Fruit fly (Drosophila melanogaster) whole organism, pupa: Measurements from ENCODE around the gene Nuak.

Experiments
- CG10348 ChIP-seq: fragments of 200-800 bp; sonication (Bioruptor generic); IDR thresholded peaks from 2 replicates; pipeline ENCODE4 v1.3.6; 2022; ENCODE audit warnings: missing biosample characterization, missing genetic modification characterization
- CG12605 ChIP-seq: fragments of 200-800 bp; sonication (Bioruptor generic); IDR thresholded peaks from 2 replicates; pipeline ENCODE4 v1.3.6; 2022; ENCODE audit warnings: missing biosample characterization, missing genetic modification characterization
- CG13204 ChIP-seq: fragments of 200-800 bp; sonication (Bioruptor generic); optimal IDR thresholded peaks from 2 replicates; lab custom pipeline; 2018; ENCODE audit warnings: missing biosample characterization, mild to moderate bottlenecking, missing genetic modification characterization, moderate library complexity
- CG14655 ChIP-seq: fragments of 200-800 bp; sonication (Bioruptor generic); optimal IDR thresholded peaks from 3 replicates; lab custom pipeline; 2017; ENCODE audit warnings: mild to moderate bottlenecking, missing biosample characterization, missing genetic modification reagents, missing genetic modification characterization
- CG15710 ChIP-seq: fragments of 200-800 bp; sonication (Bioruptor generic); optimal IDR thresholded peaks from 2 replicates; lab custom pipeline; 2018; ENCODE audit warnings: missing biosample characterization, mild to moderate bottlenecking, missing genetic modification characterization, moderate library complexity
- CG17806 ChIP-seq: fragments of 200-800 bp; sonication (Bioruptor generic); optimal IDR thresholded peaks from 2 replicates; lab custom pipeline; 2018; ENCODE audit warnings: missing biosample characterization, mild to moderate bottlenecking, missing genetic modification characterization, moderate library complexity
- CG32121 ChIP-seq: fragments of 200-800 bp; sonication (Bioruptor generic); IDR thresholded peaks from 2 replicates; pipeline ENCODE4 v1.3.6; 2022; ENCODE audit warnings: missing biosample characterization, missing genetic modification characterization
- CG34367 ChIP-seq: fragments of 200-800 bp; sonication (Bioruptor generic); optimal IDR thresholded peaks from 2 replicates; lab custom pipeline; 2018; ENCODE audit warnings: missing biosample characterization, mild to moderate bottlenecking, missing genetic modification characterization
- CG4496 ChIP-seq: fragments of 200-800 bp; sonication (Bioruptor generic); IDR thresholded peaks from 3 replicates; pipeline ENCODE4 v1.3.6; 2022; ENCODE audit warnings: missing biosample characterization, missing genetic modification characterization
- CG8159 ChIP-seq: fragments of 200-800 bp; sonication (Bioruptor generic); optimal IDR thresholded peaks from 3 replicates; lab custom pipeline; 2018; ENCODE audit warnings: missing biosample characterization, mild to moderate bottlenecking, missing genetic modification characterization, moderate library complexity
- CG8301 ChIP-seq: fragments of 200-800 bp; sonication (Bioruptor generic); optimal IDR thresholded peaks from 2 replicates; lab custom pipeline; 2018; ENCODE audit warnings: missing biosample characterization, mild to moderate bottlenecking, missing genetic modification characterization
- CG9948 ChIP-seq: fragments of 200-800 bp; sonication (Bioruptor generic); optimal IDR thresholded peaks from 2 replicates; lab custom pipeline; 2018; ENCODE audit warnings: missing biosample characterization, mild to moderate bottlenecking, missing genetic modification characterization, moderate library complexity
- D1 ChIP-seq: fragments of 200-800 bp; sonication (Bioruptor generic); optimal IDR thresholded peaks from 2 replicates; lab custom pipeline; 2018; ENCODE audit warnings: missing biosample characterization, mild to moderate bottlenecking, missing genetic modification characterization, moderate library complexity
- EcR ChIP-seq: fragments of 200-800 bp; sonication (Bioruptor generic); optimal IDR thresholded peaks from 3 replicates; lab custom pipeline; 2019; ENCODE audit warnings: missing biosample characterization, missing genetic modification characterization, mild to moderate bottlenecking, moderate library complexity, missing genetic modification reagents
- Ets98B ChIP-seq: fragments of 200-800 bp; sonication (Bioruptor generic); IDR thresholded peaks from 2 replicates; pipeline ENCODE4 v1.3.6; 2022; ENCODE audit warnings: missing biosample characterization, missing genetic modification characterization
- Pif1A ChIP-seq: fragments of 200-800 bp; sonication (Bioruptor generic); optimal IDR thresholded peaks from 3 replicates; lab custom pipeline; 2016; ENCODE audit warnings: missing biosample characterization, missing genetic modification characterization
- Pif1B ChIP-seq: fragments of 200-800 bp; sonication (Bioruptor generic); optimal IDR thresholded peaks from 3 replicates; lab custom pipeline; 2016; ENCODE audit warnings: missing biosample characterization, missing genetic modification characterization
- Snoo ChIP-seq: fragments of 200-800 bp; sonication (Bioruptor generic); optimal IDR thresholded peaks from 3 replicates; lab custom pipeline; 2017; ENCODE audit warnings: missing biosample characterization, mild to moderate bottlenecking, missing genetic modification characterization, inconsistent platforms
- fd96Ca ChIP-seq: fragments of 200-800 bp; sonication (Bioruptor generic); IDR thresholded peaks from 3 replicates; pipeline ENCODE4 v1.3.6; 2022; ENCODE audit warnings: missing biosample characterization, missing genetic modification characterization
- gl ChIP-seq: fragments of 200-800 bp; sonication (Bioruptor generic); optimal IDR thresholded peaks from 2 replicates; lab custom pipeline; 2018; ENCODE audit warnings: missing biosample characterization, mild to moderate bottlenecking, missing genetic modification characterization
- rn ChIP-seq: fragments of 200-800 bp; sonication (Bioruptor generic); IDR thresholded peaks from 2 replicates; pipeline ENCODE4 v1.3.6; 2022; ENCODE audit warnings: missing biosample characterization, missing genetic modification characterization

Gene Nuak

DNA sequence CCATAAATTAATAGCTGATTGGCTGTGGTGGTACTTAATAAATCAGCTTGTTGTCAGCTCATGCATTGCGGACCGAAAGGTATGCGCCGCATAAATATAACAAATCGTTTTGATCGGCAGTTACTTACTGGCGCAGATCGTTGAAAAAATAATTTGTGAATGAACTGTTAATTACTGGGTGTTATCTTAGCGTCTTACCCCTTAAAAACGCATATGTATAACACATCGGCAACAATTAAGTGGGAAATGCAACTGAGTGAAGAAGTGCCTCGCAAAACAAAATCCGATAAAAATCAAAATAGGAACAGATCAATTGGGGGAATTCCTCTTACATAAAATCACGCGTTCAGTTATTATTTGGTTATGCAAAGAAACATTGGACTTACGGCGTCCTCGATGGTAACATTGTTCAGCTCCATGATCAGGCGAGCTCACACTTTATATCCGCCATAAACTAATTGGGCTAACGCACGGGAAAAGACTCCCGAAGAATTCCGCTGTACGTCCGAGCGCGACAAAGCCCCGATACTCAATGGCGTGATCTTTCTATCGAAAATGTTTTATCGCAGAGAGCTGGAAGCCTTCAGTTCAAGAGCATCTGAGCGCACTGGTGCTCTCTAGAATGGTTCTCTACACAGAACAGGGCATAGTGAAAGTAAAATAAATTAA is 47.1 kb downstream of the Nuak start, which contains the start of gene CG6293:
Gene CG6293, minus strand, starts transcription at position 538 of the 669 bp plus-strand sequence.
- no peak for TF ChIP-seq CG34367 (tag; lab: Kevin White, UChicago)
- TF ChIP-seq fd96Ca (GFP tag; lab: Robert Waterston, UW) = no peak; the same call in 2 of the 3 replicates
- no peak for TF ChIP-seq CG10348 (GFP tag; lab: Robert Waterston, UW)
- TF ChIP-seq Ets98B (GFP tag; lab: Robert Waterston, UW) = no peak
- TF ChIP-seq D1 (tag; lab: Kevin White, UChicago) = no peak
- TF ChIP-seq Pif1A (GFP tag; lab: Kevin White, UChicago) = no peak
- no peak for TF ChIP-seq CG32121 (GFP tag; lab: Robert Waterston, UW)
- no peak for TF ChIP-seq EcR (GFP tag; lab: Kevin White, UChicago)
- TF ChIP-seq rn (GFP tag; lab: Robert Waterston, UW) = no peak
- no peak for TF ChIP-seq CG8159
- TF ChIP-seq CG13204 = no peak
- TF ChIP-seq CG14655 (GFP tag; lab: Kevin White, UChicago) = no peak
- no peak for TF ChIP-seq Pif1B (GFP tag; lab: Kevin White, UChicago)
- no peak for TF ChIP-seq gl (tag; lab: Kevin White, UChicago)
- TF ChIP-seq CG9948 = no peak
- no peak for TF ChIP-seq CG8301 (tag; lab: Kevin White, UChicago)
- no peak for TF ChIP-seq Snoo (tag; lab: Kevin White, UChicago)
- TF ChIP-seq CG4496 (GFP tag; lab: Robert Waterston, UW) = no peak
- TF ChIP-seq CG12605 (GFP tag; lab: Robert Waterston, UW) = no peak
- TF ChIP-seq, all 21 proteins: peak for 0

dm6 chr3R:10311745-10312088 is 47.6 kb downstream of the Nuak start:
- TF ChIP-seq Snoo (tag; lab: Kevin White, UChicago) (no peak), CG12605 (GFP tag; lab: Robert Waterston, UW) (no peak), CG13204 (no peak), Ets98B (GFP tag; lab: Robert Waterston, UW) (no peak), D1 (tag; lab: Kevin White, UChicago) (no peak), rn (GFP tag; lab: Robert Waterston, UW) (no peak), CG4496 (GFP tag; lab: Robert Waterston, UW) (no peak)

DNA sequence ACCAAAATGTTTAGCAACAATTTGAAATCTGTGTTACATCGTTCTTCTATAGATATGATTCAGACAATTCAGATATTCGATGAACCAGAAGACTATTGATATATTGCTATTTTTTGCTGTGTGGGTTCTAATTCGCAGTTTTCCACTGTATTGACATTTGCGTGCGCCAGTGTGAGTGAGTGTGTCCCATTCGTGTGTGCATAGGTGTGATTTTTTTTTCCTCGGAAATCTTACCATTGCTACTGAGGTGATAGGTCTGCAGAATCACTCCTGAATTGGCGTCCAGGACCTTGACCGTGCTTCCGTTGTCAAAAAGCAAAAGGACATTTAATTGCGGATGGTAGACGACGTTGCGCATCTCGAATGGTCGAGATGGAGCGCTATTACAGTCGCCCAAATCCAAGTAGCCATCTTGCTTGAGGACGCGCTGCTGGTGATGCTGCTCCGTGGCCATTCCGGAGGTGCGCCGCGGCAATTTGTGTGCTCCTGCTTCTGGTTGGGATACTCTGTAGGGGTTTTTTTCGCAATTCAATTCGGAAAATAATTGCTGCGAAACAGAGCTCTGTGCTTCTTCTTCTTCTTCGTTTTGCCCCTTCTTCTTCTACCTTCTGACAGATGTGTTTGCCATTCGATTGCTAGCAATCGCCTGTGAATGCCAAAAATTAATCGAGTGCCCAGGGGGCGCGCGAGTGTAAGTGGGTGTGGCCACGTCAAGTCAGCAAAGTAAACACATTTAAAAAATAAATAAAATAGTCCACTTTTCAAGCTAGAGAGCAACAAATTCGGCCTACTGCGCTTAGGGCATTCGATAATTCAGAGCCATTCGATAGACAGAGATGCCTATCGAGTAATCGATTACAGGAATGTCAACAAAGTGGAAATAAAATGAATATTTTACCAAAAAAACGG is 66.9 kb downstream of the Nuak start, which contains the start of the genes Bruce and CG12818:
Gene Bruce, minus strand, starts transcription at position 620 of the 909 bp plus-strand sequence.
Gene CG12818, plus strand, starts transcription at position 848 of the 909 bp plus-strand sequence.
- TF ChIP-seq CG32121 (GFP tag; lab: Robert Waterston, UW) = no peak
- TF ChIP-seq CG15710 (tag; lab: Kevin White, UChicago) = no peak
- TF ChIP-seq CG8159 = no peak
- TF ChIP-seq Pif1A (GFP tag; lab: Kevin White, UChicago) = no peak
- no peak for TF ChIP-seq D1 (tag; lab: Kevin White, UChicago)
- TF ChIP-seq gl (tag; lab: Kevin White, UChicago) = no peak
- TF ChIP-seq CG14655 (GFP tag; lab: Kevin White, UChicago) = no peak
- TF ChIP-seq Ets98B (GFP tag; lab: Robert Waterston, UW) = no peak
- TF ChIP-seq CG12605 (GFP tag; lab: Robert Waterston, UW) = no peak
- no peak for TF ChIP-seq fd96Ca (GFP tag; lab: Robert Waterston, UW)
- no peak for TF ChIP-seq Snoo (tag; lab: Kevin White, UChicago)
- no peak for TF ChIP-seq CG10348 (GFP tag; lab: Robert Waterston, UW)
- no peak for TF ChIP-seq rn (GFP tag; lab: Robert Waterston, UW)
- TF ChIP-seq CG9948 = no peak
- no peak for TF ChIP-seq Pif1B (GFP tag; lab: Kevin White, UChicago)
- no peak for TF ChIP-seq CG34367 (tag; lab: Kevin White, UChicago)
- no peak for TF ChIP-seq CG4496 (GFP tag; lab: Robert Waterston, UW)

DNA sequence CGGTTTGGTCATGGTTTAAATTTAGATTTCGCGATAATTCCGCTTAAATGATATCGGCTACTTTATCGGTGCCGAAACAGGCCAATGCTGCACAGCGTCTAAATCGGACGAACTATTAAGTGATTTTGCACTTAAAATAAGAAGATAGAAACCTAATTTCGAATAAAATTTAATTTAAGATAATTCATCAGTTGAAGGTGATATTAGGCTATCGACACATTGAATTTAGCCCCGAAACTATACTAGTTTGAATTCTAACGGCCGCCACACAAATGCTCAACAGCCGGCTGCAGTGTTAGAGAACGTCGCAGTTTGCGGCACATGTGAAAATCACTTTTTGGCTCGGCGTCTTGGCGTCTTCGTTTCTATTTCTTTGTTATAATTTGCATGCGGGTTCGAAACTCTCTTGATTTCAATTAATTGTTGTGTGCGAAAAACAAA is 68.7 kb downstream of the Nuak start, which contains the start of gene sle:
Gene sle, plus strand, starts transcription at position 293 of the 441 bp plus-strand sequence.
- TF ChIP-seq rn (GFP tag; lab: Robert Waterston, UW) = no peak
- no peak for TF ChIP-seq gl (tag; lab: Kevin White, UChicago)
- TF ChIP-seq D1 (tag; lab: Kevin White, UChicago) = no peak
- no peak for TF ChIP-seq EcR (GFP tag; lab: Kevin White, UChicago)
- peak; percentile 28 for TF ChIP-seq CG17806
- peak; percentile 17 for TF ChIP-seq CG15710 (tag; lab: Kevin White, UChicago)
- no peak for TF ChIP-seq CG32121 (GFP tag; lab: Robert Waterston, UW)
- no peak for TF ChIP-seq CG10348 (GFP tag; lab: Robert Waterston, UW)
- TF ChIP-seq Ets98B (GFP tag; lab: Robert Waterston, UW) = no peak
- TF ChIP-seq CG34367 (tag; lab: Kevin White, UChicago) = no peak
- TF ChIP-seq fd96Ca (GFP tag; lab: Robert Waterston, UW) = 0 out of 3 replicates have a peak, but pooled peaks have one; percentile 7
- TF ChIP-seq Pif1A (GFP tag; lab: Kevin White, UChicago) = no peak
- TF ChIP-seq Pif1B (GFP tag; lab: Kevin White, UChicago) = no peak
- TF ChIP-seq CG4496 (GFP tag; lab: Robert Waterston, UW) = peak; percentile 16; the same call in 1 of the 3 replicates
- no peak for TF ChIP-seq CG12605 (GFP tag; lab: Robert Waterston, UW)
- TF ChIP-seq CG14655 (GFP tag; lab: Kevin White, UChicago) = no peak
- TF ChIP-seq CG13204 = no peak
- TF ChIP-seq Snoo (tag; lab: Kevin White, UChicago) = peak; percentile 62
- TF ChIP-seq CG9948 = peak; percentile 2
- TF ChIP-seq CG8159 = no peak
- no peak for TF ChIP-seq CG8301 (tag; lab: Kevin White, UChicago)
- TF ChIP-seq, all 21 proteins: peak for 6
